Fruit fly (Drosophila melanogaster): ENCODE data around the gene GABA-B-R3.

GABA-B-R3 gene

dm6 chr2L:749645-750044, at the start of gene GABA-B-R3:
GABA-B-R3 (plus strand) TSS chr2L:749945.
- no peak for TF ChIP-seq EcR (GFP tag; optimal IDR thresholded peaks at IDR 0.05)
- no peak for TF ChIP-seq usp (GFP tag; optimal IDR thresholded peaks at IDR 0.05)
- TF ChIP-seq pan (optimal IDR thresholded peaks at IDR 0.05) = no peak
- TF ChIP-seq Dll (optimal IDR thresholded peaks at IDR 0.05) = no peak
- TF ChIP-seq psq (optimal IDR thresholded peaks at IDR 0.05) = no peak

DNA sequence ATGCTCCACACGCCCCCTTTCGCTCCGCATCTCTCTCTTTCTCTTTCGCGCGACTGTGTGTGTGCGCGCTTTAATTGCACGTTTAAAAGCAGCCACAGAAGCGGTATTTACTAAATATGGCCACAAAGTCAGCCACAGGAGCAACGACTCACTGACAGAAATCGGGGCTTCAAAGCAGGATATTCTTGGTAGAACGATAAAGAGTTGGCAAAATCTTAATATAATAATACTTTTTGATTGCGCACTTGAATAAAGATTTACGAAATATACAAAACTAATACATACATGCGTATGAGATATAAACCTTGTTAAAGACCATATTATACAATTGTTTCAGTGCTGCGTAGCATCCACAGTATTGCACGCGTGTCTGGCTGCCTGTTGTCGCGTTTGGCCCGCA, 49.0 kb upstream of the GABA-B-R3 start:
- TF ChIP-seq usp (GFP tag; optimal IDR thresholded peaks at IDR 0.05) = no peak
- TF ChIP-seq Dll (optimal IDR thresholded peaks at IDR 0.05) = peak; percentile 33

- TF ChIP-seq Dll (optimal IDR thresholded peaks at IDR 0.05) = no peak
- TF ChIP-seq psq (optimal IDR thresholded peaks at IDR 0.05) = no peak
- TF ChIP-seq pan (optimal IDR thresholded peaks at IDR 0.05) = no peak
- TF ChIP-seq usp (GFP tag; optimal IDR thresholded peaks at IDR 0.05) = no peak
- no peak for TF ChIP-seq EcR (GFP tag; optimal IDR thresholded peaks at IDR 0.05)
Observed at dm6 chr2L:701868-702327, 47.8 kb upstream of the GABA-B-R3 start.

- no peak for TF ChIP-seq EcR (GFP tag; optimal IDR thresholded peaks at IDR 0.05)
- no peak for TF ChIP-seq usp (GFP tag; optimal IDR thresholded peaks at IDR 0.05)
- TF ChIP-seq pan (optimal IDR thresholded peaks at IDR 0.05) = no peak
- TF ChIP-seq psq (optimal IDR thresholded peaks at IDR 0.05) = no peak
- no peak for TF ChIP-seq CG8478 (optimal IDR thresholded peaks at IDR 0.05)
- TF ChIP-seq Dll (optimal IDR thresholded peaks at IDR 0.05) = no peak
Observed at dm6 chr2L:705216-705615, 44.5 kb upstream of the GABA-B-R3 start.

DNA sequence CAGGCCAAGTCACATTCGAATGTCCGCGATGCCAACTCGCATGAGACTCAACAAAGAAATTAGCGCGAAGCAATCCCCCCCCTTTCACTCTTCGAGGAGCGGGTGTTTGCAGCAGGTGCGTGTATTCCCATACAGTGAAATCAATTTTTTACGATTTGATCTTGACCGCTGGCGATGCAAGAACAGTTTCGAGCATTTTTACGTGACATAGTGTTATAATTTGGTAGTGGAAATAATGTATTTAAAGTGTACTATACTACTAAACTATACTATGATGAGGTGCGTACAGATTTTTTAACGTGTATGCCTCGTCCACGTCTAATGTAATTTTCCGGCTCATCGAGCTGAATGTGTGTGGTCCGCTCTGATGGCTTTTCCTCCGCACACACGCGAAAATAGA, 37.5 kb upstream of the GABA-B-R3 start:
- no peak for TF ChIP-seq psq (optimal IDR thresholded peaks at IDR 0.05)
- no peak for TF ChIP-seq EcR (GFP tag; optimal IDR thresholded peaks at IDR 0.05)
- no peak for TF ChIP-seq usp (GFP tag; optimal IDR thresholded peaks at IDR 0.05)
- no peak for TF ChIP-seq pan (optimal IDR thresholded peaks at IDR 0.05)
- TF ChIP-seq Dll (optimal IDR thresholded peaks at IDR 0.05) = no peak
- no peak for TF ChIP-seq CG8478 (optimal IDR thresholded peaks at IDR 0.05)

DNA sequence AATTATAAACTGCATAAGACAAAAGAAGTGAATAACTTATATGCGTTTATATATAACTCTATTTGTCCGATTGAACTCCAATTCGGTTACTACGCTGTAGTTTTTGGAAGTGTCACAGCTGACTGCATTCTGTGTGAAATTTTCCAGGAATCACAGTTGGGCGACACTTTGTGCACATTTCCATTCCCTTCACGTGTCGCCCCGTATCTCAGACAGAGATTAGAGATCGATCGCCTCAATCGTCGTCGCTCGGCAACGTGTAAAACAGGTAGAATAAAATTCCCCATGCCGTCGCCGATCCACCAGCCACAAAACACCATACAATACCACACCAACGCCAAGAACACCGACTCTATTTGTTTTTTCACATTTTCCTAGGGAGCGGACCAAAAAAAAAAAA, 36.5 kb upstream of the GABA-B-R3 start:
- TF ChIP-seq pan (optimal IDR thresholded peaks at IDR 0.05) = no peak
- no peak for TF ChIP-seq CG8478 (optimal IDR thresholded peaks at IDR 0.05)
- no peak for TF ChIP-seq EcR (GFP tag; optimal IDR thresholded peaks at IDR 0.05)
- TF ChIP-seq Dll (optimal IDR thresholded peaks at IDR 0.05) = no peak
- no peak for TF ChIP-seq usp (GFP tag; optimal IDR thresholded peaks at IDR 0.05)
- TF ChIP-seq psq (optimal IDR thresholded peaks at IDR 0.05) = no peak

DNA sequence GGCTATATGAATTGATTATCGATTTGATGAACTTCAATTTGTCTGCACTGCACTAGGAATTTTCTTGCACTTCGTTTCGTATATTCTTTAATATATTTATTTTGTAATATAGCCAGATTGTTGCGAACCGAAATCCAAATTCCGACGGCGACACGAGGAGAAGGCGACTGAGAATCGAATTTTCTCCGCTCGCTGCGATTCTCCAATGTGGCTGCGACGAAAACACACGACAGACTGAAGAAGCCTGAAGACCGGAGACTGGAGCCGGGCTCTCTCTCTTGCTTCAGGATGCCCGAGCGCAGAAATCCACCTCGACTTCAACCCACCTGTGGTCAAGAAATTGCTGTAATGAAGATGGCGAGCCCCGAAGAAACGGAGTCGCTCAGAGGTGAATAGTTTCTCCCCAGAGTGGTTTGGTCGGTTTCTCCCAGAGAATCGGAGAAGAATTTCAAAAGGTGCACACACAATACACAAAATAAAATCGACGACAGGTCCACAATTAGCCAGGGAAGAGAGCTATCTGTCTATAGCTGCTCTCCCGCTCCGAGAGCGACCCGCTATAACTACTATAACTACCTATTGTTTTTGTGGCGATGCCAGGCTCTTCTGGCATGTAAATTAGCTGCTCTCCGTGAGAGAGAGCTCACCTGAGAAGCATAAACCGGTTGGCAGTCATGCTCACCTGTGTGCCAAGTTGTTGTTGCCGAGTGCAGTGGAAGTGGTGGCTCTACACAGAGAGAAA, 34.8 kb upstream of the GABA-B-R3 start, which contains the start of gene ds:
TSS of gene ds (minus strand) at position 237 of the 742 bp plus-strand sequence.
- TF ChIP-seq Dll (optimal IDR thresholded peaks at IDR 0.05) (peak; percentile 19), usp (GFP tag; optimal IDR thresholded peaks at IDR 0.05) (no peak)

dm6 chr2L:715489-715849, 34.3 kb upstream of the GABA-B-R3 start:
- TF ChIP-seq psq (optimal IDR thresholded peaks at IDR 0.05) = no peak
- peak in 1 of 2 experiments; percentile 43 for TF ChIP-seq EcR (GFP tag; optimal IDR thresholded peaks at IDR 0.05)

dm6 chr2L:716547-716946, 33.2 kb upstream of the GABA-B-R3 start:
- no peak for TF ChIP-seq usp (GFP tag; optimal IDR thresholded peaks at IDR 0.05)
- TF ChIP-seq Dll (optimal IDR thresholded peaks at IDR 0.05) = no peak
- no peak for TF ChIP-seq psq (optimal IDR thresholded peaks at IDR 0.05)
- no peak for TF ChIP-seq pan (optimal IDR thresholded peaks at IDR 0.05)
- TF ChIP-seq EcR (GFP tag; optimal IDR thresholded peaks at IDR 0.05) = no peak
- TF ChIP-seq CG8478 (optimal IDR thresholded peaks at IDR 0.05) = no peak

- TF ChIP-seq EcR (GFP tag; optimal IDR thresholded peaks at IDR 0.05) = no peak
- no peak for TF ChIP-seq Dll (optimal IDR thresholded peaks at IDR 0.05)
- no peak for TF ChIP-seq usp (GFP tag; optimal IDR thresholded peaks at IDR 0.05)
- no peak for TF ChIP-seq psq (optimal IDR thresholded peaks at IDR 0.05)
- no peak for TF ChIP-seq pan (optimal IDR thresholded peaks at IDR 0.05)
- no peak for TF ChIP-seq CG8478 (optimal IDR thresholded peaks at IDR 0.05)
Observed at dm6 chr2L:717783-718182, 32.0 kb upstream of the GABA-B-R3 start.

DNA sequence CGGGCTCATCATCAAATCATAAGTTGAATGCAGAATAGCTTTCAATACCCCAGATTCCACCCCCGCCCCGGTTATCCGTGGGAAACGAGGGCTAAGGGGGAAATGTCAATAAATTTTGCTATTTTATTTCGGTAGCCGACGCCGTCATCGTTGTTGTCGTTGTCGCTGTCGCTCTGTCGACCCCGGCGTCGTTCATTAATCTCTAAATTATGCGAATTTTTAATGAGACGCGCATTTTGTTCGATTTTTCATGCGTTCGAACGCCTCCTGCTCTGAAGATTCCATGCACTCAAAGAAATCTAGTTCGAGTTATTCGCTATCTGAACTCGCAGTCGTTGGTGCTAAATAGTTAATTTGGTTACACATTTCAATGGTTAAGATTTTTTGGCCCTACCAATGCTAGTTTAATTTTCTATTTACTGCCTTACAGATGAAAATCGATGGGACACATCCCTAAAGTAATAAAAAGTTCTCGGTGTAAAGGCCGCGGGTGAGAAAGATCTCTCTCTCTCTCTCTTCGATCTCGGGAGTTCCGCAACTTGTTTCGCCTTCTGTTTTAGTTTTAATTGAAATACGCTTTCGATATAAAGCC, 31.4 kb upstream of the GABA-B-R3 start:
- TF ChIP-seq pan (optimal IDR thresholded peaks at IDR 0.05) (no peak), CG8478 (optimal IDR thresholded peaks at IDR 0.05) (no peak), EcR (GFP tag; optimal IDR thresholded peaks at IDR 0.05) (no peak), usp (GFP tag; optimal IDR thresholded peaks at IDR 0.05) (no peak), psq (optimal IDR thresholded peaks at IDR 0.05) (no peak), Dll (optimal IDR thresholded peaks at IDR 0.05) (no peak)

DNA sequence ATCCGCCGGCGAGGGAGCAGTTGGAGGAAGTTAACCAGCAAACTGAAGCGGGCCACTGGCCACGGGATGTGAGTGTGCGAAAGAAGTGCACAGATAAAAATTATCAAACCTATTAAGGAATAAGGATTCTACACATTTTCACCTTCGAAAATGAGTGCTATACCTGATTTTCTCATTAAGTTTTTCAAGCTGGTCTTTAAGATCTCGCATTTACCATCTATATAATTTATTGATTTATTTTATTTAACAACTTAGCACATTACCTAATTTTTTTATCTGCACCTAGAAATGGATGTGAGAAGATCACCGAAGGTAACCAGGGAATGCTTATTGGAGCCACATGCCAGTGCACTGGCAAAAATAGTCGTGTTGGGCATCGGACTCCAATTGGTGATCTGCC, 28.0 kb upstream of the GABA-B-R3 start:
- TF ChIP-seq Dll (optimal IDR thresholded peaks at IDR 0.05) = no peak
- no peak for TF ChIP-seq CG8478 (optimal IDR thresholded peaks at IDR 0.05)

DNA sequence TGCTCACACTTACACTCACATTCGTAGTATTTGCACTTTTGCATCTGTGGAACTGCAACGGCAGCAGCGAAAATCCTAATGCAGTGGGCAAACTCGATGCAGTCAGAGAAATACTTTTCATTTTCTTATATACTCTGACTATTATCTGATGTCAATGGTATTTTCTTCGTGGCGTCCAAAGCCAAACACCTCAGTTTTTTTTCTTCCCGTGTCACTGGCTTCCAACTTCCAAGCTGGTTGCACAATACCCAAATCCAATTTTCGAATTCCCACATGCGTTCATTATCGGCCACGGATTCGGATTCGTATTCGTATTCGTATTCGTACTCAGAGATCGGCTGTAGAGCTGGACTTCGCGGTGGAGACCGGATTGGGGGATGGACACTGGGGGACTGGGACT, 26.8 kb upstream of the GABA-B-R3 start:
- TF ChIP-seq Dll (optimal IDR thresholded peaks at IDR 0.05) (no peak), psq (optimal IDR thresholded peaks at IDR 0.05) (no peak), usp (GFP tag; optimal IDR thresholded peaks at IDR 0.05) (no peak), pan (optimal IDR thresholded peaks at IDR 0.05) (no peak), EcR (GFP tag; optimal IDR thresholded peaks at IDR 0.05) (no peak), CG8478 (optimal IDR thresholded peaks at IDR 0.05) (no peak)
